Fruit fly (Drosophila melanogaster): ENCODE measurements around the gene Proc.
A peak's percentile ranks its signal among the peaks of the same experiment; 100 is the strongest.

Proc gene

dm6 chr2L:7855108-7855507, 16.1 kb downstream of the Proc start, which contains the start of gene CG14535:
Gene CG14535, minus strand, starts transcription at chr2L:7855475.
- TF ChIP-seq Jarid2 (GFP tag; optimal IDR thresholded peaks at IDR 0.05) (peak; percentile 86), da (GFP tag; optimal IDR thresholded peaks at IDR 0.05) (no peak), NC2α (GFP tag; optimal IDR thresholded peaks at IDR 0.05) (no peak), gce (GFP tag; IDR thresholded peaks at IDR 0.05) (no peak), ab (GFP tag; optimal IDR thresholded peaks at IDR 0.05) (no peak), sqz (GFP tag; optimal IDR thresholded peaks at IDR 0.05) (peak; percentile 29), Med (GFP tag) (peak; percentile 17), Dek (tag; optimal IDR thresholded peaks at IDR 0.05) (no peak), Ets65A (GFP tag) (peak; percentile 53), CG12942 (GFP tag; optimal IDR thresholded peaks at IDR 0.05) (no peak), cg (GFP tag; optimal IDR thresholded peaks at IDR 0.05) (peak; percentile 6), odd (GFP tag; optimal IDR thresholded peaks at IDR 0.05) (no peak), sna (GFP tag; IDR thresholded peaks at IDR 0.05; ENCODE audit: partially characterized antibody) (no peak), Kr (GFP tag; optimal IDR thresholded peaks at IDR 0.05) (no peak), CG15601 (tag; optimal IDR thresholded peaks at IDR 0.05) (no peak), CG10565 (GFP tag; optimal IDR thresholded peaks at IDR 0.05) (no peak), pfk (GFP tag; optimal IDR thresholded peaks at IDR 0.05) (no peak), hkb (optimal IDR thresholded peaks at IDR 0.05) (no peak), hkb (GFP tag; IDR thresholded peaks at IDR 0.05) (no peak), Chrac-16 (GFP tag; optimal IDR thresholded peaks at IDR 0.05) (no peak), BtbVII (GFP tag; optimal IDR thresholded peaks at IDR 0.05) (no peak), CG9797 (GFP tag; optimal IDR thresholded peaks at IDR 0.05) (no peak), CG3163 (GFP tag; optimal IDR thresholded peaks at IDR 0.05) (peak; percentile 94), Awh (GFP tag; IDR thresholded peaks at IDR 0.05) (no peak), hb (GFP tag; IDR thresholded peaks at IDR 0.05; ENCODE audit: partially characterized antibody) (no peak), abd-A (tag; optimal IDR thresholded peaks at IDR 0.05) (peak; percentile 66), wor (GFP tag; IDR thresholded peaks at IDR 0.05) (no peak), CG2875 (GFP tag; optimal IDR thresholded peaks at IDR 0.05) (no peak), Poxn (GFP tag; IDR thresholded peaks at IDR 0.05) (no peak), lbe (GFP tag; optimal IDR thresholded peaks at IDR 0.05) (no peak), yki (optimal IDR thresholded peaks at IDR 0.05) (no peak), cas (GFP tag; IDR thresholded peaks at IDR 0.05) (no peak), nerfin-1 (tag; optimal IDR thresholded peaks at IDR 0.05) (peak; percentile 13), Dad (GFP tag; optimal IDR thresholded peaks at IDR 0.05) (no peak), lab (GFP tag; optimal IDR thresholded peaks at IDR 0.05) (no peak), CG17186 (GFP tag; optimal IDR thresholded peaks at IDR 0.05) (no peak), E2f1 (GFP tag; IDR thresholded peaks at IDR 0.05) (no peak), nau (GFP tag; optimal IDR thresholded peaks at IDR 0.05) (no peak), gsb-n (tag; optimal IDR thresholded peaks at IDR 0.05) (no peak), p53 (GFP tag; optimal IDR thresholded peaks at IDR 0.05) (no peak), aop (GFP tag; IDR thresholded peaks at IDR 0.05) (no peak), fd96Cb (tag; optimal IDR thresholded peaks at IDR 0.05) (no peak), Blimp-1 (GFP tag; optimal IDR thresholded peaks at IDR 0.05) (peak; percentile 59), her (GFP tag; optimal IDR thresholded peaks at IDR 0.05) (no peak), ken (GFP tag; IDR thresholded peaks at IDR 0.05) (no peak), Deaf1 (tag; optimal IDR thresholded peaks at IDR 0.05) (peak; percentile 95), ewg (GFP tag; optimal IDR thresholded peaks at IDR 0.05) (peak; percentile 84), hbn (GFP tag; IDR thresholded peaks at IDR 0.05; ENCODE audit: partially characterized antibody) (no peak), CG34376 (GFP tag; optimal IDR thresholded peaks at IDR 0.05) (no peak), tap (tag; optimal IDR thresholded peaks at IDR 0.05) (no peak), Trl (optimal IDR thresholded peaks at IDR 0.05) (peak; percentile 31 to 69), Trl (GFP tag; optimal IDR thresholded peaks at IDR 0.05) (no peak), CG1024 (GFP tag; IDR thresholded peaks at IDR 0.05) (no peak)

All from whole organism, embryonic.